Fruit fly (Drosophila melanogaster): ENCODE measurements around the gene gro.

Gene gro

dm6 chr3R:26098502-26099210 is 57.1 kb downstream of the gro start, which contains the start of gene dysf (continued):
- peak; percentile 73 for TF ChIP-seq OdsH (GFP tag; optimal IDR thresholded peaks at IDR 0.05)
- TF ChIP-seq Eip93F (GFP tag; optimal IDR thresholded peaks at IDR 0.05) = peak; percentile 26
- peak; percentile 50 for TF ChIP-seq cyc (GFP tag; optimal IDR thresholded peaks at IDR 0.05)
- TF ChIP-seq Lpt (GFP tag; optimal IDR thresholded peaks at IDR 0.05) = peak; percentile 61
- peak; percentile 72 for TF ChIP-seq esn (GFP tag; optimal IDR thresholded peaks at IDR 0.05)
- peak; percentile 33 for TF ChIP-seq lz (GFP tag; optimal IDR thresholded peaks at IDR 0.05)
- TF ChIP-seq Sox15 (GFP tag; optimal IDR thresholded peaks at IDR 0.05) = peak; percentile 10
- TF ChIP-seq CG16779 (tag; optimal IDR thresholded peaks at IDR 0.05) = peak; percentile 37
- peak; percentile 81 for TF ChIP-seq CG34406 (GFP tag; optimal IDR thresholded peaks at IDR 0.05)
- TF ChIP-seq vri (GFP tag; optimal IDR thresholded peaks at IDR 0.05) = peak; percentile 16
- peak; percentile 52 for TF ChIP-seq Met (GFP tag; optimal IDR thresholded peaks at IDR 0.05)
- peak; percentile 81 to 87 for TF ChIP-seq ss (GFP tag; optimal IDR thresholded peaks at IDR 0.05)
- TF ChIP-seq Hr39 (GFP tag; optimal IDR thresholded peaks at IDR 0.05) = peak; percentile 27
- peak; percentile 90 for TF ChIP-seq CG32006 (GFP tag; optimal IDR thresholded peaks at IDR 0.05)
- TF ChIP-seq CG3032 (tag; optimal IDR thresholded peaks at IDR 0.05) = peak; percentile 87
- peak; percentile 82 for TF ChIP-seq CG8632 (GFP tag; optimal IDR thresholded peaks at IDR 0.05)
- peak; percentile 44 for TF ChIP-seq CG11902 (GFP tag; optimal IDR thresholded peaks at IDR 0.05)
- peak; percentile 83 for TF ChIP-seq CG10631 (GFP tag; optimal IDR thresholded peaks at IDR 0.05)
- peak; percentile 11 for TF ChIP-seq CG31627 (GFP tag; optimal IDR thresholded peaks at IDR 0.05)
- TF ChIP-seq dac (GFP tag; optimal IDR thresholded peaks at IDR 0.05) = no peak
- peak; percentile 54 for TF ChIP-seq CG10669 (GFP tag; optimal IDR thresholded peaks at IDR 0.05)
- TF ChIP-seq fd59A (GFP tag; optimal IDR thresholded peaks at IDR 0.05) = peak; percentile 41
- TF ChIP-seq spab (GFP tag; optimal IDR thresholded peaks at IDR 0.05) = peak; percentile 75
- TF ChIP-seq achi (GFP tag; optimal IDR thresholded peaks at IDR 0.05) = peak; percentile 78

- TF ChIP-seq pdm3 (GFP tag; optimal IDR thresholded peaks at IDR 0.05) (no peak), Met (GFP tag; optimal IDR thresholded peaks at IDR 0.05) (peak; percentile 10), achi (GFP tag; optimal IDR thresholded peaks at IDR 0.05) (no peak), eg (GFP tag; IDR thresholded peaks at IDR 0.05) (peak; percentile 10; the same call in 1 of the 3 replicates), Sox15 (GFP tag; optimal IDR thresholded peaks at IDR 0.05) (no peak), Sox14 (GFP tag; optimal IDR thresholded peaks at IDR 0.05) (peak; percentile 11), CG3032 (tag; optimal IDR thresholded peaks at IDR 0.05) (no peak), CG6163 (GFP tag; IDR thresholded peaks at IDR 0.05) (0 out of 3 replicates have a peak, but pooled peaks have one; percentile 29), fkh (GFP tag; optimal IDR thresholded peaks at IDR 0.05) (peak; percentile 85), vri (GFP tag; optimal IDR thresholded peaks at IDR 0.05) (peak; percentile 6), CG4318 (GFP tag; optimal IDR thresholded peaks at IDR 0.05) (no peak), Sox102F (GFP tag; optimal IDR thresholded peaks at IDR 0.05) (peak; percentile 21), CG6854 (GFP tag; optimal IDR thresholded peaks at IDR 0.05) (no peak), Hr4 (GFP tag; optimal IDR thresholded peaks at IDR 0.05) (peak; percentile 19)
Measured at dm6 chr3R:26099238-26099637, 57.7 kb downstream of the gro start.
